Worm (Caenorhabditis elegans) whole organism, mixed stage, embryonic: ENCODE data around the gene F54D11.4.
"Not testable (repeated sequence)": the region's sequence is repeated elsewhere in the genome, so short reads cannot be mapped to it uniquely, and the experiment has no call there.

Experiments
- elt-3 ChIP-seq: fragments of 150-350 bp; optimal IDR thresholded peaks from 2 replicates; lab custom pipeline; 2014; ENCODE audit warnings: missing biosample characterization, missing genetic modification characterization
- pha-4 ChIP-seq: fragments of 150-350 bp; optimal IDR thresholded peaks from 2 replicates; lab custom pipeline; 2018; ENCODE audit warnings: missing biosample characterization, missing genetic modification reagents, missing genetic modification characterization

ce11 chrV:4573824-4574223 is 42.1 kb upstream of the F54D11.4 start, which contains the start of gene hpo-39:
- TF ChIP-seq pha-4, elt-3 (tag; lab: Kevin White, UChicago): not testable (repeated sequence)
